Worm (Caenorhabditis elegans): ENCODE measurements around the gene C25B8.8.

The C25B8.8 gene

ce11 chrX:6609717-6610116 lies at the start of gene C25B8.8:
Gene C25B8.8 (plus strand): TSS chrX:6610017.
- TF ChIP-seq nhr-11 (tag; optimal IDR thresholded peaks at IDR 0.05): no peak
- no peak for TF ChIP-seq zag-1 (tag; optimal IDR thresholded peaks at IDR 0.05)
- no peak for TF ChIP-seq sptf-1 (tag; optimal IDR thresholded peaks at IDR 0.05)
- no peak for TF ChIP-seq unc-86 (tag; optimal IDR thresholded peaks at IDR 0.05)
- no peak for TF ChIP-seq nhr-28 (tag; optimal IDR thresholded peaks at IDR 0.05)
- no peak for TF ChIP-seq skn-1 (tag; optimal IDR thresholded peaks at IDR 0.05)
- TF ChIP-seq mab-9 (GFP tag; IDR thresholded peaks at IDR 0.05): no peak
- no peak for TF ChIP-seq ces-1 (GFP tag; optimal IDR thresholded peaks at IDR 0.05)
- no peak for TF ChIP-seq nhr-237 (tag; optimal IDR thresholded peaks at IDR 0.05)

ce11 chrX:6560495-6560894 lies 49.3 kb upstream of the C25B8.8 start:
- TF ChIP-seq ceh-63 (GFP tag; optimal IDR thresholded peaks at IDR 0.05): no peak
- no peak for TF ChIP-seq zip-4 (GFP tag; optimal IDR thresholded peaks at IDR 0.05)
- no peak for TF ChIP-seq pax-3 (tag; optimal IDR thresholded peaks at IDR 0.05)
- TF ChIP-seq mef-2 (tag; optimal IDR thresholded peaks at IDR 0.05): no peak
- no peak for TF ChIP-seq dsc-1 (tag; optimal IDR thresholded peaks at IDR 0.05)
- TF ChIP-seq swsn-7 (tag; optimal IDR thresholded peaks at IDR 0.05): no peak

- no peak for TF ChIP-seq nhr-237 (tag; optimal IDR thresholded peaks at IDR 0.05)
- no peak for TF ChIP-seq fos-1 (tag; optimal IDR thresholded peaks at IDR 0.05)
- TF ChIP-seq nhr-47 (tag; optimal IDR thresholded peaks at IDR 0.05): no peak
- TF ChIP-seq fkh-4 (tag; optimal IDR thresholded peaks at IDR 0.05; ENCODE audit: borderline replicate concordance): no peak
- TF ChIP-seq pag-3 (tag; optimal IDR thresholded peaks at IDR 0.05; ENCODE audit: borderline replicate concordance, insufficient read depth): no peak
- no peak for TF ChIP-seq swsn-7 (tag; optimal IDR thresholded peaks at IDR 0.05)
- TF ChIP-seq nhr-71 (tag; optimal IDR thresholded peaks at IDR 0.05): no peak
- TF ChIP-seq efl-1 (optimal IDR thresholded peaks at IDR 0.05): no peak
- no peak for TF ChIP-seq efl-1 (GFP tag; optimal IDR thresholded peaks at IDR 0.05 in 1 of 2)
- TF ChIP-seq xbp-1 (tag; optimal IDR thresholded peaks at IDR 0.05): no peak
- TF ChIP-seq unc-98 (GFP tag; IDR thresholded peaks at IDR 0.05): no peak
- no peak for TF ChIP-seq tlp-1 (tag; optimal IDR thresholded peaks at IDR 0.05)
- no peak for TF ChIP-seq nhr-28 (tag; optimal IDR thresholded peaks at IDR 0.05)
- no peak for TF ChIP-seq ets-5 (GFP tag; IDR thresholded peaks at IDR 0.05)
- TF ChIP-seq zag-1 (tag; optimal IDR thresholded peaks at IDR 0.05): no peak
- TF ChIP-seq fkh-8 (tag; optimal IDR thresholded peaks at IDR 0.05): no peak
- TF ChIP-seq egl-27 (tag; optimal IDR thresholded peaks at IDR 0.05): no peak
- no peak for TF ChIP-seq lin-14 (GFP tag; optimal IDR thresholded peaks at IDR 0.05)
- no peak for TF ChIP-seq nhr-11 (tag; optimal IDR thresholded peaks at IDR 0.05)
- TF ChIP-seq ama-1 (optimal IDR thresholded peaks at IDR 0.05): no peak
- no peak for TF ChIP-seq elt-3 (tag; optimal IDR thresholded peaks at IDR 0.05)
Measured at ce11 chrX:6562378-6562856, 47.4 kb upstream of the C25B8.8 start, which contains the start of gene aaim-1. Gene aaim-1 (minus strand): TSS chrX:6562428.

ce11 chrX:6569624-6570023 lies 40.2 kb upstream of the C25B8.8 start, which contains the start of gene dop-3:
Gene dop-3 (minus strand): TSS chrX:6569724.
- TF ChIP-seq egl-13 (tag; optimal IDR thresholded peaks at IDR 0.05) (no peak), nhr-11 (tag; optimal IDR thresholded peaks at IDR 0.05) (no peak), egl-27 (tag; optimal IDR thresholded peaks at IDR 0.05) (no peak), unc-86 (tag; optimal IDR thresholded peaks at IDR 0.05) (no peak), efl-1 (optimal IDR thresholded peaks at IDR 0.05) (no peak), efl-1 (GFP tag; optimal IDR thresholded peaks at IDR 0.05 in 1 of 2) (no peak), nhr-19 (GFP tag; conservative IDR thresholded peaks at IDR 0.05) (no peak), isw-1 (GFP tag; IDR thresholded peaks at IDR 0.05) (no peak), ceh-63 (GFP tag; optimal IDR thresholded peaks at IDR 0.05) (no peak), ets-5 (GFP tag; IDR thresholded peaks at IDR 0.05) (no peak), zip-4 (GFP tag; optimal IDR thresholded peaks at IDR 0.05) (no peak), xbp-1 (tag; optimal IDR thresholded peaks at IDR 0.05) (no peak), dpl-1 (GFP tag; optimal IDR thresholded peaks at IDR 0.05) (no peak), elt-3 (tag; optimal IDR thresholded peaks at IDR 0.05) (no peak), unc-98 (GFP tag; IDR thresholded peaks at IDR 0.05) (no peak), blmp-1 (tag; optimal IDR thresholded peaks at IDR 0.05) (no peak), nhr-84 (tag; optimal IDR thresholded peaks at IDR 0.05) (no peak)
